Fruit fly (Drosophila melanogaster): ENCODE data around the gene brat.

DNA sequence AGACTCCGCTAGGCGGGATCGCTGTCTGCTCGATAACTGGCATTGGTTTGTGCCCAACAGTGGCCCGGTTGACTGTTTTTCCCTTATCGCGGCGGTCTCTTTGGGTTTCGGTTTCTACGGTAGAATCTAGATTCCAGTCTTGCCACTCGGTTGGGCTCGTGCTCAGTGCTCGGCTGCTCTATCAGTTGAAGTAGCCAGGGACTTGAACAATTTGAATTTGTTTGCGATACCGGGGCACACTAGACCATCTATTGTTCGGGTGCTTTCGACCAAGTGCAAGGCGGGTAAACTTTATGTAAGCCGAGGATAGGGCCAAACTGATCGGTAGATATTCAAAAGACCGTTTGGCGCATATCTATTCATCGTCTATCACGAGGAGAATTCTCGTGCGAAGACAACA, 27.4 kb upstream of the brat start:
- TF ChIP-seq psq (optimal IDR thresholded peaks at IDR 0.05), result no peak
- TF ChIP-seq ttk (optimal IDR thresholded peaks at IDR 0.05), result no peak

Data from Kc167 (cell line).